Worm (Caenorhabditis elegans): ENCODE results near the gene catp-5.
A peak's percentile ranks its signal among the peaks of the same experiment; 100 is the strongest.

The catp-5 gene

ce11 chrX:8048637-8049036, 50.0 kb downstream of the catp-5 start (continued):
- TF ChIP-seq ztf-4 (tag; optimal IDR thresholded peaks at IDR 0.05) (no peak), snu-23 (GFP tag; optimal IDR thresholded peaks at IDR 0.05) (peak; percentile 68), lin-15B (tag; optimal IDR thresholded peaks at IDR 0.05) (no peak), nhr-90 (tag; optimal IDR thresholded peaks at IDR 0.05; ENCODE audit: poor library complexity) (peak; percentile 56), C04F5.9 (tag; optimal IDR thresholded peaks at IDR 0.05) (no peak), efl-1 (optimal IDR thresholded peaks at IDR 0.05) (peak in 1 of 2 experiments; percentile 9), efl-1 (GFP tag; optimal IDR thresholded peaks at IDR 0.05 in 1 of 2) (no peak), pax-3 (tag; optimal IDR thresholded peaks at IDR 0.05) (no peak), lsy-2 (tag; optimal IDR thresholded peaks at IDR 0.05) (no peak)

ce11 chrX:8045152-8045551, 53.5 kb downstream of the catp-5 start, which contains the start of gene C18A11.4:
TSS of gene C18A11.4 (plus strand) at chrX:8045518.
- peak; percentile 85 for TF ChIP-seq blmp-1 (tag; optimal IDR thresholded peaks at IDR 0.05)
- no peak for TF ChIP-seq nhr-20 (tag; optimal IDR thresholded peaks at IDR 0.05)

ce11 chrX:8040967-8041366, 57.7 kb downstream of the catp-5 start, which contains the start of gene xol-1:
TSS of gene xol-1 (plus strand) at chrX:8041313.
- TF ChIP-seq snu-23 (GFP tag; optimal IDR thresholded peaks at IDR 0.05) (peak; percentile 23), rnt-1 (tag; optimal IDR thresholded peaks at IDR 0.05) (peak; percentile 12), Y116A8C.19 (tag; optimal IDR thresholded peaks at IDR 0.05; ENCODE audit: borderline replicate concordance) (no peak), snpc-4 (tag; optimal IDR thresholded peaks at IDR 0.05) (no peak), zag-1 (tag; optimal IDR thresholded peaks at IDR 0.05) (no peak), lin-35 (GFP tag; optimal IDR thresholded peaks at IDR 0.05) (peak in 1 of 2 experiments; percentile 30), C04F5.9 (tag; optimal IDR thresholded peaks at IDR 0.05) (no peak), zip-4 (GFP tag; optimal IDR thresholded peaks at IDR 0.05) (no peak), nhr-71 (tag; optimal IDR thresholded peaks at IDR 0.05) (no peak), lin-39 (tag; optimal IDR thresholded peaks at IDR 0.05) (no peak), efl-1 (optimal IDR thresholded peaks at IDR 0.05) (no peak), efl-1 (GFP tag; optimal IDR thresholded peaks at IDR 0.05 in 1 of 2) (peak in 1 of 2 experiments; percentile 37), elt-2 (tag; optimal IDR thresholded peaks at IDR 0.05) (no peak), blmp-1 (tag; optimal IDR thresholded peaks at IDR 0.05) (peak; percentile 30), skn-1 (tag; optimal IDR thresholded peaks at IDR 0.05) (peak; percentile 0), unc-98 (GFP tag; IDR thresholded peaks at IDR 0.05) (no peak)

All from whole organism, L1 larva.